Worm (Caenorhabditis elegans) whole organism, L3 larva: ENCODE results near the gene srbc-75.
"Not testable (repeated sequence)": the region's sequence is repeated elsewhere in the genome, so short reads cannot be mapped to it uniquely, and the experiment has no call there.

Experiments
- aly-2 ChIP-seq: fragments of 150-350 bp; optimal IDR thresholded peaks from 2 replicates; lab custom pipeline; 2014; ENCODE audit warnings: missing biosample characterization, missing genetic modification characterization
- ama-1 ChIP-seq: fragments of 150-350 bp; optimal IDR thresholded peaks from 2 replicates; lab custom pipeline; 2018
- daf-12 ChIP-seq: fragments of 150-350 bp; optimal IDR thresholded peaks from 2 replicates; lab custom pipeline; 2014; ENCODE audit warnings: missing biosample characterization, missing genetic modification reagents, missing genetic modification characterization
- egl-27 ChIP-seq: sonication (generic microtip); optimal IDR thresholded peaks from 4 replicates; lab custom pipeline; 2017; ENCODE audit warnings: missing biosample characterization, missing genetic modification reagents, missing genetic modification characterization
- fkh-10 ChIP-seq: sonication (generic microtip); optimal IDR thresholded peaks from 2 replicates; lab custom pipeline; 2017; ENCODE audit warnings: missing biosample characterization, missing genetic modification reagents, missing genetic modification characterization
- fos-1 ChIP-seq: fragments of 150-350 bp; optimal IDR thresholded peaks from 2 replicates; lab custom pipeline; 2014; ENCODE audit warnings: missing biosample characterization, missing genetic modification characterization
- lin-15B ChIP-seq: fragments of 150-350 bp; optimal IDR thresholded peaks from 2 replicates; lab custom pipeline; 2014; ENCODE audit warnings: missing biosample characterization, missing genetic modification characterization
- nhr-11 ChIP-seq: fragments of 150-350 bp; optimal IDR thresholded peaks from 2 replicates; lab custom pipeline; 2014; ENCODE audit warnings: missing biosample characterization, missing genetic modification characterization
- sea-2 ChIP-seq: fragments of 150-350 bp; sonication (generic microtip); optimal IDR thresholded peaks from 4 replicates; lab custom pipeline; 2014; ENCODE audit warnings: missing biosample characterization, missing genetic modification reagents, missing genetic modification characterization
- skn-1 ChIP-seq: fragments of 150-350 bp; optimal IDR thresholded peaks from 2 replicates; lab custom pipeline; 2014; ENCODE audit warnings: missing biosample characterization, missing genetic modification characterization
- unc-39 ChIP-seq: sonication (generic microtip); optimal IDR thresholded peaks from 4 replicates; lab custom pipeline; 2017; ENCODE audit warnings: missing biosample characterization, missing genetic modification characterization
- unc-62 ChIP-seq: fragments of 150-350 bp; sonication (generic microtip); optimal IDR thresholded peaks from 4 replicates; lab custom pipeline; 2014; ENCODE audit warnings: missing biosample characterization, missing genetic modification reagents, missing genetic modification characterization
- ztf-11 ChIP-seq: fragments of 150-350 bp; optimal IDR thresholded peaks from 2 replicates; lab custom pipeline; 2014; ENCODE audit warnings: missing biosample characterization, missing genetic modification characterization

ce11 chrV:15207681-15208080 lies 45.9 kb upstream of the srbc-75 start, which contains the start of gene C41G6.12:
- not testable (repeated sequence) for TF ChIP-seq fkh-10; ztf-11 (tag; lab: Kevin White, UChicago); daf-12 (tag; lab: Kevin White, UChicago); sea-2 (GFP tag; lab: Kevin White, UChicago); unc-39 (tag; lab: Kevin White, UChicago); egl-27 (tag; lab: Kevin White, UChicago); unc-62 (GFP tag; lab: Kevin White, UChicago); nhr-11; lin-15B (tag; lab: Kevin White, UChicago); aly-2 (tag; lab: Kevin White, UChicago); ama-1; skn-1 (tag; lab: Kevin White, UChicago); fos-1 (tag; lab: Kevin White, UChicago)
